Worm (Caenorhabditis elegans) whole organism, early embryonic: ENCODE measurements around the gene rpn-11.

ENCODE experiments used
- B0310.2 ChIP-seq: sonication (generic microtip); optimal IDR thresholded peaks from 2 replicates; lab custom pipeline; 2016; ENCODE audit warnings: mild to moderate bottlenecking, missing genetic modification characterization, missing compliant biosample characterization
- ets-7 ChIP-seq: sonication (generic microtip); optimal IDR thresholded peaks from 2 replicates; lab custom pipeline; 2016; ENCODE audit warnings: missing genotype, missing genetic modification characterization, missing compliant biosample characterization
- hmg-4 ChIP-seq: fragments of 200-800 bp; sonication (Bioruptor generic); optimal IDR thresholded peaks from 2 replicates; lab custom pipeline; 2018; ENCODE audit warnings: mild to moderate bottlenecking, missing genetic modification characterization, missing compliant biosample characterization
- pes-1 ChIP-seq: fragments of 200-800 bp; sonication (Bioruptor generic); IDR thresholded peaks from 2 replicates; pipeline ENCODE4 v1.3.6; 2022; ENCODE audit warnings: missing genetic modification reagents, missing genetic modification characterization, missing compliant biosample characterization
- tbx-11 ChIP-seq: fragments of 200-800 bp; sonication (Bioruptor generic); IDR thresholded peaks from 2 replicates; pipeline ENCODE4 v1.3.6; 2022; ENCODE audit warnings: missing genetic modification characterization, missing compliant biosample characterization

DNA sequence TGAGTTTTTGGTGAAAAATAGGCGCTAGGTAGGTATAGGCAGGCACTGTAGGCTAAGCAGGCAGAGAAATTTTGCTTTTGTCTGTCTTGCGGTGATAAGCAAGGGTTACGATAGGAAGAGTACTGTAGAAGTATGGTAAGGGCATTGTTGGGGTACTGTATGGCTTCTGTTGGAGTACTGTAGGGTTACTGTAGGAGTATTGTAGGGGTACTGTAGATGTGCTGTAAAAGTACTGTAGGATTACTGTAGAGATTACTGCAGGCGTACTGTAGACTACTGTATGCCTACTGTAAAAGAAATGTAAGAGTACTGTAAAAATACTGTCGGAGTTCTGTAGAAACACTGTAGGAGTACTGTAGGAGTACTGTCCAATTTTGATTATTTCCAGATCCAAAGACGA, 48.2 kb upstream of the rpn-11 start:
- TF ChIP-seq hmg-4 (GFP tag; lab: Kevin White, UChicago) (no peak), tbx-11 (GFP tag; lab: Robert Waterston, UW) (no peak), B0310.2 (tag; lab: Kevin White, UChicago) (no peak), pes-1 (no peak), ets-7 (tag; lab: Kevin White, UChicago) (no peak)
